Fruit fly (Drosophila melanogaster) whole organism, embryonic: ENCODE data around the gene Gclc.

Experiments
- CG12659 ChIP-seq: fragments of 200-800 bp; sonication (Bioruptor generic); optimal IDR thresholded peaks from 3 replicates; lab custom pipeline; 2017; ENCODE audit warnings: mild to moderate bottlenecking, missing biosample characterization, missing genetic modification reagents, missing genetic modification characterization
- CG14667 ChIP-seq: fragments of 200-800 bp; sonication (Bioruptor generic); IDR thresholded peaks from 2 replicates; pipeline ENCODE4 v1.3.6; 2022; ENCODE audit warnings: missing biosample characterization, missing genetic modification characterization
- CG15514 ChIP-seq: fragments of 200-800 bp; sonication (Bioruptor generic); optimal IDR thresholded peaks from 3 replicates; lab custom pipeline; 2017; ENCODE audit warnings: missing biosample characterization, missing genetic modification characterization, mild to moderate bottlenecking, moderate library complexity, missing genetic modification reagents
- CG1602 ChIP-seq: fragments of 200-800 bp; sonication (Bioruptor generic); optimal IDR thresholded peaks from 3 replicates; lab custom pipeline; 2016; ENCODE audit warnings: missing biosample characterization, missing genetic modification characterization
- CG16779 ChIP-seq: fragments of 200-800 bp; sonication (Bioruptor generic); IDR thresholded peaks from 2 replicates; pipeline ENCODE4 v1.3.6; 2022; ENCODE audit warnings: missing biosample characterization, missing genetic modification characterization
- CG2116 ChIP-seq: fragments of 200-800 bp; sonication (Bioruptor generic); optimal IDR thresholded peaks from 3 replicates; lab custom pipeline; 2018; ENCODE audit warnings: missing biosample characterization, mild to moderate bottlenecking, missing genetic modification characterization
- CG30431 ChIP-seq: fragments of 200-800 bp; sonication (Bioruptor generic); optimal IDR thresholded peaks from 2 replicates; lab custom pipeline; 2017; ENCODE audit warnings: missing biosample characterization, missing genetic modification characterization
- CG34422 ChIP-seq: fragments of 200-800 bp; sonication (Bioruptor generic); IDR thresholded peaks from 3 replicates; pipeline ENCODE4 v1.3.6; 2022; ENCODE audit warnings: missing biosample characterization, missing genetic modification characterization
- CG42726 ChIP-seq: fragments of 200-800 bp; sonication (Bioruptor generic); IDR thresholded peaks from 2 replicates; pipeline ENCODE4 v1.3.6; 2022; ENCODE audit warnings: missing biosample characterization, missing genetic modification characterization; ENCODE audit not compliant: partially characterized antibody
- CG6272 ChIP-seq: fragments of 200-800 bp; sonication (Bioruptor generic); IDR thresholded peaks from 2 replicates; pipeline ENCODE4 v1.3.6; 2022; ENCODE audit warnings: missing biosample characterization, missing genetic modification characterization
- CG6654 ChIP-seq: fragments of 200-800 bp; sonication (Bioruptor generic); optimal IDR thresholded peaks from 2 replicates; lab custom pipeline; 2017; ENCODE audit warnings: missing biosample characterization, mild to moderate bottlenecking, missing genetic modification characterization
- CG6854 ChIP-seq: fragments of 200-800 bp; sonication (Bioruptor generic); optimal IDR thresholded peaks from 3 replicates; lab custom pipeline; 2017; ENCODE audit warnings: missing biosample characterization, mild to moderate bottlenecking, missing genetic modification characterization
- CG7928 ChIP-seq: fragments of 200-800 bp; sonication (Bioruptor generic); optimal IDR thresholded peaks from 2 replicates; lab custom pipeline; 2017; ENCODE audit warnings: missing biosample characterization, mild to moderate bottlenecking, missing genetic modification characterization
- CG8944 ChIP-seq: fragments of 200-800 bp; sonication (Bioruptor generic); optimal IDR thresholded peaks from 3 replicates; lab custom pipeline; 2016; ENCODE audit warnings: missing biosample characterization, missing genetic modification characterization
- CG9437 ChIP-seq: fragments of 200-800 bp; sonication (Bioruptor generic); optimal IDR thresholded peaks from 2 replicates; lab custom pipeline; 2018; ENCODE audit warnings: missing biosample characterization, mild to moderate bottlenecking, missing genetic modification characterization
- Eip74EF ChIP-seq, 2 experiments: fragments of 200-800 bp in 1 of 2; fragments of >200 bp in 1 of 2; sonication (Bioruptor generic) in 1 of 2; optimal IDR thresholded peaks; 2 replicates each; lab custom pipeline; 2017 to 2019; ENCODE audit warnings: missing biosample characterization in 2 of 2, missing genetic modification characterization in 2 of 2, mild to moderate bottlenecking in 1 of 2, moderate library complexity in 1 of 2
- Hmx ChIP-seq: fragments of 200-800 bp; sonication (Bioruptor generic); optimal IDR thresholded peaks from 2 replicates; lab custom pipeline; 2016; ENCODE audit warnings: missing biosample characterization, missing genetic modification characterization
- Med ChIP-seq: fragments of 200-800 bp; sonication (Bioruptor generic); peaks from one replicate; lab custom pipeline; 2016; ENCODE audit warnings: missing biosample characterization, missing genetic modification characterization, mild to moderate bottlenecking, inconsistent platforms, moderate library complexity
- NC2α ChIP-seq: fragments of 200-800 bp; sonication (Bioruptor generic); optimal IDR thresholded peaks from 2 replicates; lab custom pipeline; 2016; ENCODE audit warnings: missing biosample characterization, missing genetic modification characterization
- Neu2 ChIP-seq: fragments of 200-800 bp; sonication (Bioruptor generic); optimal IDR thresholded peaks from 3 replicates; lab custom pipeline; 2016; ENCODE audit warnings: missing biosample characterization, missing genetic modification characterization, borderline replicate concordance
- Optix ChIP-seq: fragments of 200-800 bp; sonication (Bioruptor generic); IDR thresholded peaks from 3 replicates; pipeline ENCODE4 v1.3.6; 2022; ENCODE audit warnings: missing biosample characterization, missing genetic modification characterization
- Rfx ChIP-seq: fragments of 200-800 bp; sonication (Bioruptor generic); IDR thresholded peaks from 2 replicates; pipeline ENCODE4 v1.3.6; 2022; ENCODE audit warnings: missing biosample characterization, missing genetic modification characterization
- Scr ChIP-seq: fragments of 200-800 bp; sonication (Bioruptor generic); IDR thresholded peaks from 2 replicates; pipeline ENCODE4 v1.3.6; 2022; ENCODE audit warnings: missing biosample characterization, missing genetic modification characterization; ENCODE audit not compliant: partially characterized antibody
- Usf ChIP-seq: fragments of 200-800 bp; sonication (Bioruptor generic); optimal IDR thresholded peaks from 2 replicates; lab custom pipeline; 2017; ENCODE audit warnings: missing genotype, missing biosample characterization, missing genetic modification characterization
- az2 ChIP-seq: fragments of 200-800 bp; sonication (Bioruptor generic); optimal IDR thresholded peaks from 3 replicates; lab custom pipeline; 2016; ENCODE audit warnings: missing biosample characterization, missing genetic modification characterization
- bigmax ChIP-seq: fragments of 200-800 bp; sonication (Bioruptor generic); optimal IDR thresholded peaks from 2 replicates; lab custom pipeline; 2018; ENCODE audit warnings: missing biosample characterization, mild to moderate bottlenecking, missing genetic modification characterization
- btn ChIP-seq: fragments of 200-800 bp; sonication (Bioruptor generic); optimal IDR thresholded peaks from 2 replicates; lab custom pipeline; 2016; ENCODE audit warnings: missing biosample characterization, missing genetic modification characterization
- cad ChIP-seq: fragments of >200 bp; optimal IDR thresholded peaks from 2 replicates; lab custom pipeline; 2017; ENCODE audit warnings: missing biosample characterization, missing genetic modification characterization
- cg ChIP-seq: fragments of 200-800 bp; sonication (Bioruptor generic); optimal IDR thresholded peaks from 3 replicates; lab custom pipeline; 2019; ENCODE audit warnings: missing biosample characterization, mild to moderate bottlenecking, missing genetic modification characterization, moderate library complexity
- chn ChIP-seq: fragments of 200-800 bp; sonication (Bioruptor generic); optimal IDR thresholded peaks from 2 replicates; lab custom pipeline; 2016; ENCODE audit warnings: missing biosample characterization, missing genetic modification characterization
- croc ChIP-seq: fragments of 200-800 bp; sonication (Bioruptor generic); conservative IDR thresholded peaks from 3 replicates; pipeline ENCODE4 v1.3.6; 2022; ENCODE audit warnings: missing biosample characterization, missing genetic modification characterization
- en ChIP-seq: fragments of 200-800 bp; sonication (Bioruptor generic); optimal IDR thresholded peaks from 2 replicates; lab custom pipeline; 2016; ENCODE audit warnings: missing biosample characterization, missing genetic modification characterization
- eve ChIP-seq, 2 experiments: fragments of >200 bp; optimal IDR thresholded peaks; 2 replicates each; lab custom pipeline; 2017; ENCODE audit warnings: missing biosample characterization in 2 of 2, missing genetic modification characterization in 2 of 2
- gcm ChIP-seq: fragments of 200-800 bp; sonication (Bioruptor generic); optimal IDR thresholded peaks from 2 replicates; lab custom pipeline; 2019; ENCODE audit warnings: missing biosample characterization, mild to moderate bottlenecking, missing genetic modification characterization, moderate library complexity
- gsb-n ChIP-seq: fragments of 200-800 bp; sonication (Bioruptor generic); optimal IDR thresholded peaks from 3 replicates; lab custom pipeline; 2018; ENCODE audit warnings: missing biosample characterization, mild to moderate bottlenecking, missing genetic modification characterization
- hkb ChIP-seq, 2 experiments: fragments of 200-800 bp in 1 of 2; fragments of >200 bp in 1 of 2; sonication (Bioruptor generic) in 1 of 2; IDR thresholded peaks in 1 of 2; optimal IDR thresholded peaks in 1 of 2; 2 replicates each; pipeline versions ENCODE4 v1.3.6 to Lab custom; 2017 to 2022; ENCODE audit warnings: missing biosample characterization in 1 of 2, missing genetic modification characterization in 1 of 2
- jigr1 ChIP-seq: fragments of 200-800 bp; sonication (Bioruptor generic); IDR thresholded peaks from 3 replicates; pipeline ENCODE4 v1.3.6; 2022; ENCODE audit warnings: missing biosample characterization, missing genetic modification characterization
- jumu ChIP-seq: fragments of 200-800 bp; sonication (Bioruptor generic); optimal IDR thresholded peaks from 3 replicates; lab custom pipeline; 2016; ENCODE audit warnings: missing biosample characterization, missing genetic modification characterization
- knrl ChIP-seq: fragments of 200-800 bp; sonication (Bioruptor generic); IDR thresholded peaks from 3 replicates; pipeline ENCODE4 v1.3.6; 2022; ENCODE audit warnings: missing biosample characterization, missing genetic modification characterization; ENCODE audit not compliant: partially characterized antibody
- mam ChIP-seq: fragments of 200-800 bp; sonication (Bioruptor generic); optimal IDR thresholded peaks from 3 replicates; lab custom pipeline; 2016; ENCODE audit warnings: missing biosample characterization, missing genetic modification characterization
- nmo ChIP-seq: fragments of 200-800 bp; sonication (Bioruptor generic); optimal IDR thresholded peaks from 2 replicates; lab custom pipeline; 2018; ENCODE audit warnings: missing biosample characterization, mild to moderate bottlenecking, missing genetic modification characterization, moderate library complexity
- oc ChIP-seq: fragments of 200-800 bp; sonication (Bioruptor generic); optimal IDR thresholded peaks from 2 replicates; lab custom pipeline; 2018; ENCODE audit warnings: missing biosample characterization, mild to moderate bottlenecking, missing genetic modification characterization, moderate library complexity
- pita ChIP-seq: fragments of 200-800 bp; sonication (Bioruptor generic); optimal IDR thresholded peaks from 2 replicates; lab custom pipeline; 2017; ENCODE audit warnings: missing biosample characterization, mild to moderate bottlenecking, missing genetic modification characterization
- pnt ChIP-seq: fragments of 200-800 bp; sonication (Bioruptor generic); optimal IDR thresholded peaks from 3 replicates; lab custom pipeline; 2016; ENCODE audit warnings: missing biosample characterization, missing genetic modification characterization
- sc ChIP-seq, 3 experiments: fragments of >200 bp in 2 of 3; fragments of 200-800 bp in 1 of 3; sonication (Bioruptor generic) in 1 of 3; optimal IDR thresholded peaks; 2 replicates in 2 of 3; 3 replicates in 1 of 3; lab custom pipeline; 2017; ENCODE audit warnings: mild to moderate bottlenecking in 1 of 3, missing biosample characterization in 1 of 3, missing genetic modification characterization in 1 of 3, missing genetic modification reagents in 1 of 3
- sd ChIP-seq: fragments of 200-800 bp; sonication (Bioruptor generic); optimal IDR thresholded peaks from 3 replicates; lab custom pipeline; 2018; ENCODE audit warnings: missing biosample characterization, mild to moderate bottlenecking, missing genetic modification characterization, moderate library complexity
- shn ChIP-seq: fragments of 200-800 bp; sonication (Bioruptor generic); optimal IDR thresholded peaks from 3 replicates; lab custom pipeline; 2016; ENCODE audit warnings: missing biosample characterization, missing genetic modification characterization
- tap ChIP-seq: fragments of 200-800 bp; optimal IDR thresholded peaks from 3 replicates; lab custom pipeline; 2019; ENCODE audit warnings: missing biosample characterization, mild to moderate bottlenecking, missing genetic modification characterization, moderate library complexity
- unc-4 ChIP-seq: fragments of 200-800 bp; sonication (Bioruptor generic); IDR thresholded peaks from 2 replicates; pipeline ENCODE4 v1.3.6; 2022; ENCODE audit warnings: missing biosample characterization, missing genetic modification characterization; ENCODE audit not compliant: partially characterized antibody
- yki ChIP-seq: fragments of >200 bp; optimal IDR thresholded peaks from 3 replicates; lab custom pipeline; 2018

Gclc gene

DNA sequence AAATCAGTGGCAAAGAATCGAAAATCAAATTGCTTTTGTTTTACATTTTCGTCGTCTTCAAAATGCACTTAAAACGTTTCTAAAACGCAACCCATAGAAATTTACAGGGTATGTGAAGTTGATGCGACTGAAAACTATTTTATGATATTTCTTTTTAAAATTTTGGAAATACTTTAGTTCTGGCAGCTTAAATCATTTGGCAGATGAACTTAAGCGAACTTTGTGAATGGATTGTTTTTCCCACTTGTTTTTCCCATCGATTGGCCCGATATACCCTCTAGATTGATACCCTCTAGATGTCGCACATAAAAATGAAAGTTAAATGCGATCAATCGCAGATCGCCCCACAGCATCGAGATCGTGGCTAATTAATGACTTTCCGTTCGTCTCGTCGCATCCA lies 10.2 kb upstream of the Gclc start (continued):
- TF ChIP-seq sc (optimal IDR thresholded peaks at IDR 0.05; lab: Kevin White, UChicago) (no peak), sc (GFP tag; optimal IDR thresholded peaks at IDR 0.05; lab: Kevin White, UChicago) (peak; percentile 54), yki (lab: Kevin White, UChicago) (no peak), shn (GFP tag; lab: Kevin White, UChicago) (peak; percentile 21), CG14667 (GFP tag; lab: Robert Waterston, UW) (peak; percentile 40; the same call in 1 of the 2 replicates), CG34422 (GFP tag; lab: Robert Waterston, UW) (peak; percentile 70; the same call in 2 of the 3 replicates), CG6854 (GFP tag; lab: Kevin White, UChicago) (no peak), CG12659 (GFP tag; lab: Kevin White, UChicago) (peak; percentile 11), Neu2 (GFP tag; lab: Kevin White, UChicago) (no peak), Usf (GFP tag; lab: Kevin White, UChicago) (no peak), jumu (GFP tag; lab: Kevin White, UChicago) (no peak), NC2α (GFP tag; lab: Kevin White, UChicago) (no peak), chn (GFP tag; lab: Kevin White, UChicago) (peak; percentile 64), cg (GFP tag; lab: Kevin White, UChicago) (no peak), pita (GFP tag; lab: Kevin White, UChicago) (no peak), tap (peak; percentile 57), CG30431 (peak; percentile 50), oc (tag; lab: Kevin White, UChicago) (peak; percentile 74), CG8944 (GFP tag; lab: Kevin White, UChicago) (peak; percentile 53), cad (GFP tag; lab: Kevin White, UChicago) (no peak), Scr (GFP tag; lab: Robert Waterston, UW) (no peak), CG2116 (peak; percentile 50), btn (GFP tag; lab: Kevin White, UChicago) (peak; percentile 27), croc (GFP tag; lab: Robert Waterston, UW) (peak; percentile 52; the same call in 2 of the 3 replicates), mam (GFP tag; lab: Kevin White, UChicago) (no peak), Hmx (GFP tag; lab: Kevin White, UChicago) (no peak), CG6272 (GFP tag; lab: Robert Waterston, UW) (no peak), jigr1 (GFP tag; lab: Robert Waterston, UW) (peak; percentile 37; the same call in 1 of the 3 replicates), CG6654 (peak; percentile 8), knrl (GFP tag; lab: Robert Waterston, UW) (no peak), CG15514 (GFP tag; lab: Kevin White, UChicago) (no peak), gsb-n (tag; lab: Kevin White, UChicago) (peak; percentile 75), Rfx (GFP tag; lab: Robert Waterston, UW) (no peak), sd (peak; percentile 9), hkb (optimal IDR thresholded peaks at IDR 0.05; lab: Kevin White, UChicago) (no peak), hkb (GFP tag; IDR thresholded peaks at IDR 0.05; lab: Robert Waterston, UW) (peak; percentile 65), Optix (peak; percentile 71), CG7928 (GFP tag; lab: Kevin White, UChicago) (no peak), Med (peak; percentile 84), az2 (peak; percentile 69), bigmax (GFP tag; lab: Kevin White, UChicago) (no peak), unc-4 (GFP tag; lab: Robert Waterston, UW) (no peak), CG16779 (GFP tag; lab: Robert Waterston, UW) (no peak), pnt (peak; percentile 17), CG42726 (GFP tag; lab: Robert Waterston, UW) (no peak), Eip74EF (GFP tag; optimal IDR thresholded peaks at IDR 0.05; lab: Kevin White, UChicago) (peak in 1 of 2 experiments; percentile 43), eve (GFP tag; optimal IDR thresholded peaks at IDR 0.05; lab: Kevin White, UChicago) (no peak), CG1602 (GFP tag; lab: Kevin White, UChicago) (peak; percentile 50), nmo (GFP tag; lab: Kevin White, UChicago) (peak; percentile 73), gcm (GFP tag; lab: Kevin White, UChicago) (peak; percentile 40), en (GFP tag; lab: Kevin White, UChicago) (no peak), CG9437 (GFP tag; lab: Kevin White, UChicago) (peak; percentile 2)
